Worm (Caenorhabditis elegans): Measurements from ENCODE around the gene Y53F4B.18.

- TF ChIP-seq spr-1 (tag; optimal IDR thresholded peaks at IDR 0.05) (peak; percentile 95), madf-9 (GFP tag; conservative IDR thresholded peaks at IDR 0.05) (peak; percentile 77), nhr-25 (tag; optimal IDR thresholded peaks at IDR 0.05; ENCODE audit: borderline replicate concordance, insufficient read depth) (peak; percentile 72), ama-1 (optimal IDR thresholded peaks at IDR 0.05) (peak; percentile 96), tra-1 (GFP tag; IDR thresholded peaks at IDR 0.05) (peak; percentile 76), pqm-1 (tag; optimal IDR thresholded peaks at IDR 0.05) (peak; percentile 50), vab-7 (GFP tag; IDR thresholded peaks at IDR 0.05) (peak; percentile 85), fos-1 (tag; optimal IDR thresholded peaks at IDR 0.05) (no peak), set-16 (GFP tag; IDR thresholded peaks at IDR 0.05) (peak; percentile 60; the same call in 1 of the 2 replicates), ceh-44 (GFP tag; IDR thresholded peaks at IDR 0.05) (no peak), ztf-11 (tag; optimal IDR thresholded peaks at IDR 0.05) (no peak), nhr-237 (tag; optimal IDR thresholded peaks at IDR 0.05) (peak; percentile 33), lin-13 (GFP tag; optimal IDR thresholded peaks at IDR 0.05) (peak; percentile 96), snpc-4 (tag; optimal IDR thresholded peaks at IDR 0.05) (peak; percentile 100)
These were observed 45.8 kb downstream of the Y53F4B.18 start, which contains the start of gene cmtr-1 for ce11 chrII:15025599-15026164.
